Fruit fly (Drosophila melanogaster) whole organism, adult: ENCODE results near the gene bou.

Experiments used
- CG11617 ChIP-seq: fragments of 200-800 bp; sonication (Bioruptor generic); optimal IDR thresholded peaks from 2 replicates; lab custom pipeline; 2017; ENCODE audit warnings: mild to moderate bottlenecking, missing biosample characterization, missing genetic modification reagents, missing genetic modification characterization
- CG12768 ChIP-seq: fragments of 200-800 bp; sonication (Bioruptor generic); optimal IDR thresholded peaks from 2 replicates; lab custom pipeline; 2017; ENCODE audit warnings: missing biosample characterization, missing genetic modification characterization, mild to moderate bottlenecking, moderate library complexity, missing genetic modification reagents
- CG14711 ChIP-seq: fragments of 200-800 bp; sonication (Bioruptor generic); optimal IDR thresholded peaks from 2 replicates; lab custom pipeline; 2018; ENCODE audit warnings: missing biosample characterization, mild to moderate bottlenecking, missing genetic modification characterization, moderate library complexity
- CG1620 ChIP-seq: fragments of 200-800 bp; sonication (Bioruptor generic); optimal IDR thresholded peaks from 2 replicates; lab custom pipeline; 2016; ENCODE audit warnings: missing biosample characterization, missing genetic modification characterization
- CG33017 ChIP-seq: fragments of 200-800 bp; sonication (Bioruptor generic); optimal IDR thresholded peaks from 2 replicates; lab custom pipeline; 2018; ENCODE audit warnings: missing biosample characterization, mild to moderate bottlenecking, missing genetic modification characterization, moderate library complexity
- CG5204 ChIP-seq: fragments of 200-800 bp; sonication (Bioruptor generic); optimal IDR thresholded peaks from 2 replicates; lab custom pipeline; 2016; ENCODE audit warnings: missing biosample characterization, missing genetic modification characterization
- CG7045 ChIP-seq: fragments of 200-800 bp; sonication (Bioruptor generic); optimal IDR thresholded peaks from 2 replicates; lab custom pipeline; 2017; ENCODE audit warnings: missing biosample characterization, mild to moderate bottlenecking, missing genetic modification characterization
- CG7101 ChIP-seq: fragments of 200-800 bp; sonication (Bioruptor generic); optimal IDR thresholded peaks from 2 replicates; lab custom pipeline; 2018; ENCODE audit warnings: missing biosample characterization, mild to moderate bottlenecking, missing genetic modification characterization, moderate library complexity
- Clk ChIP-seq: fragments of 200-800 bp; sonication (Bioruptor generic); optimal IDR thresholded peaks from 2 replicates; lab custom pipeline; 2017; ENCODE audit warnings: missing biosample characterization, missing genetic modification characterization
- Crg-1 ChIP-seq: fragments of 200-800 bp; sonication (Bioruptor generic); optimal IDR thresholded peaks from 2 replicates; lab custom pipeline; 2016; ENCODE audit warnings: missing biosample characterization, missing genetic modification characterization
- Hr96 ChIP-seq: fragments of 200-800 bp; sonication (Bioruptor generic); optimal IDR thresholded peaks from 2 replicates; lab custom pipeline; 2016; ENCODE audit warnings: missing biosample characterization, missing genetic modification characterization
- Mnt ChIP-seq: fragments of 200-800 bp; sonication (Bioruptor generic); optimal IDR thresholded peaks from 2 replicates; lab custom pipeline; 2016; ENCODE audit warnings: missing biosample characterization, mild to moderate bottlenecking, missing genetic modification characterization
- bab1 ChIP-seq: fragments of 200-800 bp; sonication (Bioruptor generic); optimal IDR thresholded peaks from 3 replicates; lab custom pipeline; 2019; ENCODE audit warnings: missing biosample characterization, mild to moderate bottlenecking, missing genetic modification characterization, moderate library complexity
- cic ChIP-seq: fragments of 200-800 bp; sonication (Bioruptor generic); optimal IDR thresholded peaks from 2 replicates; lab custom pipeline; 2017; ENCODE audit warnings: missing biosample characterization, mild to moderate bottlenecking, missing genetic modification characterization, moderate library complexity
- cnc ChIP-seq, 2 experiments: fragments of >200 bp; optimal IDR thresholded peaks; 2 replicates each; lab custom pipeline; 2017
- kay ChIP-seq: fragments of 200-800 bp; sonication (Bioruptor generic); peaks from one replicate; lab custom pipeline; 2016; ENCODE audit warnings: missing biosample characterization, missing genetic modification characterization, borderline replicate concordance
- ovo ChIP-seq: fragments of 200-800 bp; sonication (Bioruptor generic); optimal IDR thresholded peaks from 2 replicates; lab custom pipeline; 2016; ENCODE audit warnings: missing biosample characterization, missing genetic modification characterization
- pad ChIP-seq: fragments of 200-800 bp; sonication (Bioruptor generic); optimal IDR thresholded peaks from 3 replicates; lab custom pipeline; 2017; ENCODE audit warnings: missing biosample characterization, missing genetic modification characterization, mild to moderate bottlenecking, moderate library complexity, missing genetic modification reagents
- tj ChIP-seq: fragments of 200-800 bp; sonication (Bioruptor generic); optimal IDR thresholded peaks from 3 replicates; lab custom pipeline; 2017; ENCODE audit warnings: missing biosample characterization, mild to moderate bottlenecking, missing genetic modification characterization, moderate library complexity
- toe ChIP-seq: fragments of 200-800 bp; sonication (Bioruptor generic); optimal IDR thresholded peaks from 2 replicates; lab custom pipeline; 2016; ENCODE audit warnings: missing biosample characterization, missing genetic modification characterization

bou gene

DNA sequence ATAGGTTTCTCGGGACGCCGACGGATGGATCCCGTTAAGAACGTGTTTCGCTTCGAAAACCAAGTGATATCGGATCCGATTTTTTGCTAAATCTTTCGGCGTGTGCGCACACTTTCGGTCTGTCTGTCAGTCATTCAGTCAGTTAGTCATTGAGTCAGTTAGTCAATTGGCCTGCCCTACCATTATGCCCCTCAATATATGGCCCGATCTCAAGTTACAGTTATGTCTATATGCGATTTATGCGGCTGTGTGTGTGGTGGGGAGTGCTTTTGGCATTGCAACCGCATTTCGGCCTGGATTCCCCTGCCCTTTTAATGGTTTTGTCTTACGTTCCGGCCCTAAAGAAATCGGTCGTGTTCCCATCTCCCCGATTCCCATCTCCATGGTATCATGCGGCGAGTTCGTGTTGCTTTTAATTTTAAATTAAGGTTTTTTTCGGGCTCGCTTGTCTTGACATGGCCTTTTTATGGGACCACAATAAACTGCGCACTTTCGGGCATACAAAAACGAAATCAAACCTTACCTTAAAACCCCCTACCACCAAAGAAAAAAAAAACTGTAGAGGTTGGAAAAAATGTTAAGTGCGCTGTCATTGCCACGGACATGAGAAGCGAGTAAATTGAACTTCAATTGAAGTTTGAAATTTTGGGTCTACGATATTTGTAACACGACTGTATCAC is 3.4 kb upstream of the bou start:
- TF ChIP-seq tj (GFP tag; lab: Kevin White, UChicago) (peak; percentile 73), bab1 (GFP tag; lab: Kevin White, UChicago) (no peak)

dm6 chrX:6983500-6984320 is 2.6 kb upstream of the bou start:
- no peak for TF ChIP-seq CG5204
- no peak for TF ChIP-seq pad (GFP tag; lab: Kevin White, UChicago)
- no peak for TF ChIP-seq CG7101
- TF ChIP-seq CG1620 (GFP tag; lab: Kevin White, UChicago) = no peak
- TF ChIP-seq cic (GFP tag; lab: Kevin White, UChicago) = no peak
- no peak for TF ChIP-seq cnc (optimal IDR thresholded peaks at IDR 0.05; lab: Kevin White, UChicago)
- no peak for TF ChIP-seq Crg-1
- no peak for TF ChIP-seq ovo (GFP tag; lab: Kevin White, UChicago)
- TF ChIP-seq Clk (GFP tag; lab: Kevin White, UChicago) = no peak
- TF ChIP-seq CG33017 = no peak
- no peak for TF ChIP-seq Mnt (GFP tag; lab: Kevin White, UChicago)
- no peak for TF ChIP-seq kay
- no peak for TF ChIP-seq CG7045 (GFP tag; lab: Kevin White, UChicago)

- TF ChIP-seq bab1 (GFP tag; lab: Kevin White, UChicago) (peak; percentile 90), pad (GFP tag; lab: Kevin White, UChicago) (peak; percentile 29), cic (GFP tag; lab: Kevin White, UChicago) (no peak), Crg-1 (peak; percentile 13), cnc (optimal IDR thresholded peaks at IDR 0.05; lab: Kevin White, UChicago) (no peak), CG14711 (peak; percentile 54), tj (GFP tag; lab: Kevin White, UChicago) (peak; percentile 81), CG7101 (peak; percentile 28)
Observed at dm6 chrX:6985182-6985851, 969 bp upstream of the bou start.

dm6 chrX:6987091-6987490 is 805 bp downstream of the bou start:
- TF ChIP-seq kay = no peak
- TF ChIP-seq pad (GFP tag; lab: Kevin White, UChicago) = no peak
- no peak for TF ChIP-seq CG5204
- TF ChIP-seq tj (GFP tag; lab: Kevin White, UChicago) = no peak
- TF ChIP-seq ovo (GFP tag; lab: Kevin White, UChicago) = no peak
- TF ChIP-seq cic (GFP tag; lab: Kevin White, UChicago) = no peak
- no peak for TF ChIP-seq CG7045 (GFP tag; lab: Kevin White, UChicago)
- TF ChIP-seq CG14711 = no peak
- no peak for TF ChIP-seq bab1 (GFP tag; lab: Kevin White, UChicago)
- no peak for TF ChIP-seq CG11617 (GFP tag; lab: Kevin White, UChicago)
- no peak for TF ChIP-seq CG33017
- no peak for TF ChIP-seq Hr96 (GFP tag; lab: Kevin White, UChicago)
- no peak for TF ChIP-seq CG7101

DNA sequence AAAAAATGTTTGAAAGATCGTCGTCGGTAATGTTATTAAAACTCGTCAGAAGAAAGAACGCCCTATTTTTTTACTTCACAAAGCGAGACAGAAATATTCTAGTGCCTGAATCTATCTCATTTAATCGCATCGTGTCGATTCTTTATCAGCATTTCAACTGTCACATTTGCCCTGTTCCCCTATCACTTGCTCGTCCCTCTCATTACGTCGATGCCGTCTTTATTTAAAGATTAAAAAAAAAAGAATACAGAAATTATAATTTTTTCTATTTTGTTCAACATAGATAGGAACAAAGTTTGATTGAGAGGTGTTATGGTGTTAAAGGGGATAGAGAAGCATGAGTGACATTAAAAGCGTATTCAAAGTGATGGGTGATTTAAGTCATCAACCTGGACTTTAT is 1.8 kb downstream of the bou start:
- TF ChIP-seq tj (GFP tag; lab: Kevin White, UChicago) = no peak
- no peak for TF ChIP-seq ovo (GFP tag; lab: Kevin White, UChicago)
- no peak for TF ChIP-seq Clk (GFP tag; lab: Kevin White, UChicago)
- TF ChIP-seq pad (GFP tag; lab: Kevin White, UChicago) = no peak
- TF ChIP-seq CG7101 = no peak
- no peak for TF ChIP-seq CG5204
- TF ChIP-seq CG7045 (GFP tag; lab: Kevin White, UChicago) = no peak
- TF ChIP-seq Mnt (GFP tag; lab: Kevin White, UChicago) = no peak

dm6 chrX:6988632-6989338 is 2.5 kb downstream of the bou start:
- TF ChIP-seq cnc (optimal IDR thresholded peaks at IDR 0.05; lab: Kevin White, UChicago) (no peak), bab1 (GFP tag; lab: Kevin White, UChicago) (no peak), CG11617 (GFP tag; lab: Kevin White, UChicago) (no peak), toe (GFP tag; lab: Kevin White, UChicago) (no peak), CG7045 (GFP tag; lab: Kevin White, UChicago) (no peak), Hr96 (GFP tag; lab: Kevin White, UChicago) (no peak), CG33017 (no peak), Clk (GFP tag; lab: Kevin White, UChicago) (no peak), Crg-1 (no peak), CG12768 (GFP tag; lab: Kevin White, UChicago) (no peak), CG1620 (GFP tag; lab: Kevin White, UChicago) (no peak), CG14711 (no peak), Mnt (GFP tag; lab: Kevin White, UChicago) (no peak), pad (GFP tag; lab: Kevin White, UChicago) (no peak), ovo (GFP tag; lab: Kevin White, UChicago) (no peak), kay (no peak), CG5204 (no peak), tj (GFP tag; lab: Kevin White, UChicago) (no peak)
